Worm (Caenorhabditis elegans) whole organism, L4 larva: ENCODE results near the gene K10H10.9.

Source experiments
- F10B5.3 ChIP-seq: sonication (generic microtip); optimal IDR thresholded peaks from 2 replicates; lab custom pipeline; 2016; ENCODE audit warnings: mild to moderate bottlenecking, missing genetic modification characterization, missing compliant biosample characterization
- F26F4.8 ChIP-seq: fragments of 200-800 bp; sonication (Bioruptor generic); conservative IDR thresholded peaks from 2 replicates; pipeline ENCODE4 v1.3.6; 2022; ENCODE audit warnings: missing genetic modification characterization, missing compliant biosample characterization
- F44E2.7 ChIP-seq: fragments of 200-800 bp; sonication (Bioruptor generic); IDR thresholded peaks from 2 replicates; pipeline ENCODE4 v2.1.2; 2022; ENCODE audit warnings: missing genetic modification characterization, missing compliant biosample characterization
- F49E8.2 ChIP-seq: sonication (generic microtip); optimal IDR thresholded peaks from 2 replicates; lab custom pipeline; 2016; ENCODE audit warnings: missing compliant biosample characterization, mild to moderate bottlenecking, missing genetic modification characterization, borderline replicate concordance
- T20F7.1 ChIP-seq: fragments of 200-800 bp; sonication (Bioruptor generic); optimal IDR thresholded peaks from 2 replicates; lab custom pipeline; 2018; ENCODE audit warnings: mild to moderate bottlenecking, missing genetic modification characterization, missing compliant biosample characterization
- Y105C5A.15 ChIP-seq: fragments of 200-800 bp; sonication (Bioruptor generic); IDR thresholded peaks from 2 replicates; pipeline ENCODE4 v1.3.6; 2022; ENCODE audit warnings: missing genetic modification characterization, missing compliant biosample characterization
- Y48G9A.11 ChIP-seq: fragments of 200-800 bp; sonication (Bioruptor generic); IDR thresholded peaks from 2 replicates; pipeline ENCODE4 v1.3.6; 2022; ENCODE audit warnings: missing genetic modification reagents, missing genetic modification characterization, missing compliant biosample characterization
- Y75B8A.6 ChIP-seq: fragments of 200-800 bp; sonication (Bioruptor generic); IDR thresholded peaks from 2 replicates; pipeline ENCODE4 v1.3.6; 2022; ENCODE audit warnings: missing genetic modification reagents, missing genetic modification characterization, missing compliant biosample characterization
- ZK337.2 ChIP-seq: fragments of 200-800 bp; sonication (Bioruptor generic); IDR thresholded peaks from 2 replicates; pipeline ENCODE4 v1.3.6; 2022; ENCODE audit warnings: missing genetic modification reagents, missing genetic modification characterization, missing compliant biosample characterization
- aha-1 ChIP-seq: fragments of 150-350 bp; peaks from one replicate; lab custom pipeline; 2014; ENCODE audit warnings: missing biosample characterization, missing genetic modification characterization
- ama-1 ChIP-seq: fragments of 150-350 bp; optimal IDR thresholded peaks from 2 replicates; lab custom pipeline; 2014; ENCODE audit warnings: inconsistent platforms, mixed read lengths
- arid-1 ChIP-seq: fragments of 200-800 bp; sonication (Bioruptor generic); conservative IDR thresholded peaks from 2 replicates; pipeline ENCODE4 v1.3.6; 2022; ENCODE audit warnings: missing genetic modification reagents, missing genetic modification characterization, missing compliant biosample characterization
- ceh-44 ChIP-seq: fragments of 200-800 bp; sonication (Bioruptor generic); IDR thresholded peaks from 2 replicates; pipeline ENCODE4 v1.3.6; 2022; ENCODE audit warnings: missing genetic modification reagents, missing genetic modification characterization, missing compliant biosample characterization
- ceh-82 ChIP-seq: sonication (generic microtip); optimal IDR thresholded peaks from 2 replicates; lab custom pipeline; 2017; ENCODE audit warnings: missing biosample characterization, missing genetic modification characterization
- cey-2 ChIP-seq: sonication (generic microtip); optimal IDR thresholded peaks from 3 replicates; lab custom pipeline; 2017; ENCODE audit warnings: missing genetic modification characterization, mild to moderate bottlenecking, missing compliant biosample characterization, antibody characterized with exemption, borderline replicate concordance; ENCODE audit not compliant: insufficient read depth
- daf-12 ChIP-seq: fragments of 150-350 bp; optimal IDR thresholded peaks from 2 replicates; lab custom pipeline; 2014; ENCODE audit warnings: missing biosample characterization, missing genetic modification reagents, missing genetic modification characterization
- daf-19 ChIP-seq: fragments of 200-800 bp; sonication (Bioruptor generic); conservative IDR thresholded peaks from 2 replicates; pipeline ENCODE4 v1.3.6; 2022; ENCODE audit warnings: missing genetic modification characterization, missing compliant biosample characterization
- dmd-8 ChIP-seq: fragments of 200-800 bp; sonication (Bioruptor generic); IDR thresholded peaks from 2 replicates; pipeline ENCODE4 v1.3.6; 2022; ENCODE audit warnings: missing genetic modification characterization, missing compliant biosample characterization
- dpl-1 ChIP-seq: fragments of 150-350 bp; optimal IDR thresholded peaks from 2 replicates; lab custom pipeline; 2014; ENCODE audit warnings: missing biosample characterization, missing genetic modification reagents, missing genetic modification characterization
- duxl-1 ChIP-seq: sonication (generic microtip); optimal IDR thresholded peaks from 2 replicates; lab custom pipeline; 2016; ENCODE audit warnings: mild to moderate bottlenecking, missing genetic modification characterization, moderate library complexity, missing compliant biosample characterization; ENCODE audit not compliant: poor library complexity
- egl-43 ChIP-seq: fragments of 200-800 bp; sonication (Bioruptor generic); IDR thresholded peaks from 2 replicates; pipeline ENCODE4 v1.3.6; 2022; ENCODE audit warnings: missing genetic modification reagents, missing genetic modification characterization, missing compliant biosample characterization
- fkh-10 ChIP-seq: fragments of 150-350 bp; optimal IDR thresholded peaks from 2 replicates; lab custom pipeline; 2014; ENCODE audit warnings: missing biosample characterization, missing genetic modification reagents, missing genetic modification characterization
- fos-1 ChIP-seq: fragments of 150-350 bp; optimal IDR thresholded peaks from 2 replicates; lab custom pipeline; 2014; ENCODE audit warnings: missing biosample characterization, missing genetic modification characterization
- gei-8 ChIP-seq: fragments of 200-800 bp; sonication (Bioruptor generic); optimal IDR thresholded peaks from 2 replicates; lab custom pipeline; 2018; ENCODE audit warnings: mild to moderate bottlenecking, missing genetic modification characterization, missing compliant biosample characterization
- hlh-30 ChIP-seq: sonication (generic microtip); optimal IDR thresholded peaks from 2 replicates; lab custom pipeline; 2017; ENCODE audit warnings: antibody characterized with exemption, mild to moderate bottlenecking, missing genetic modification characterization, missing compliant biosample characterization; ENCODE audit not compliant: insufficient read depth
- hmg-1.1 ChIP-seq: fragments of 200-800 bp; sonication (Bioruptor generic); IDR thresholded peaks from 2 replicates; pipeline ENCODE4 v1.3.6; 2022; ENCODE audit warnings: missing genetic modification reagents, missing genetic modification characterization, missing compliant biosample characterization
- jun-1 ChIP-seq: fragments of 150-350 bp; optimal IDR thresholded peaks from 2 replicates; lab custom pipeline; 2014; ENCODE audit warnings: missing biosample characterization, missing genetic modification reagents, missing genetic modification characterization
- lim-7 ChIP-seq: fragments of 200-800 bp; sonication (Bioruptor generic); IDR thresholded peaks from 2 replicates; pipeline ENCODE4 v1.3.6; 2022; ENCODE audit warnings: missing genetic modification characterization, missing compliant biosample characterization
- lin-15B ChIP-seq: fragments of 150-350 bp; sonication (generic microtip); optimal IDR thresholded peaks from 3 replicates; lab custom pipeline; 2014; ENCODE audit warnings: missing biosample characterization, missing genetic modification characterization
- lin-39 ChIP-seq: fragments of 150-350 bp; optimal IDR thresholded peaks from 2 replicates; lab custom pipeline; 2014; ENCODE audit warnings: missing biosample characterization, missing genetic modification reagents, missing genetic modification characterization
- lir-3 ChIP-seq: sonication (generic microtip); optimal IDR thresholded peaks from 2 replicates; lab custom pipeline; 2016; ENCODE audit warnings: mild to moderate bottlenecking, missing genetic modification characterization, missing compliant biosample characterization
- mxl-2 ChIP-seq: fragments of 200-800 bp; sonication (Bioruptor generic); conservative IDR thresholded peaks from 2 replicates; pipeline ENCODE4 v1.3.6; 2022; ENCODE audit warnings: missing genetic modification reagents, missing genetic modification characterization, missing compliant biosample characterization
- mxl-3 ChIP-seq: fragments of 200-800 bp; sonication (Bioruptor generic); optimal IDR thresholded peaks from 2 replicates; lab custom pipeline; 2018; ENCODE audit warnings: mild to moderate bottlenecking, missing genetic modification characterization, missing compliant biosample characterization
- nhr-10 ChIP-seq: fragments of 150-350 bp; optimal IDR thresholded peaks from 2 replicates; lab custom pipeline; 2014; ENCODE audit warnings: missing biosample characterization, missing genetic modification characterization
- nhr-237 ChIP-seq: sonication (generic microtip); optimal IDR thresholded peaks from 2 replicates; lab custom pipeline; 2017; ENCODE audit warnings: missing biosample characterization, missing genetic modification characterization
- nhr-25 ChIP-seq: sonication (generic microtip); optimal IDR thresholded peaks from 2 replicates; lab custom pipeline; 2017; ENCODE audit warnings: missing genetic modification characterization, mild to moderate bottlenecking, missing compliant biosample characterization, antibody characterized with exemption, moderate library complexity, borderline replicate concordance; ENCODE audit not compliant: insufficient read depth
- nhr-28 ChIP-seq: fragments of 150-350 bp; optimal IDR thresholded peaks from 2 replicates; lab custom pipeline; 2014; ENCODE audit warnings: missing biosample characterization, missing genetic modification characterization
- nhr-6 ChIP-seq: fragments of 150-350 bp; optimal IDR thresholded peaks from 2 replicates; lab custom pipeline; 2014; ENCODE audit warnings: missing biosample characterization, missing genetic modification characterization
- nhr-76 ChIP-seq: fragments of 150-350 bp; optimal IDR thresholded peaks from 2 replicates; lab custom pipeline; 2014; ENCODE audit warnings: missing biosample characterization, missing genetic modification characterization
- php-3 ChIP-seq: fragments of 200-800 bp; sonication (Bioruptor generic); IDR thresholded peaks from 2 replicates; pipeline ENCODE4 v1.3.6; 2022; ENCODE audit warnings: missing genetic modification reagents, missing genetic modification characterization, missing compliant biosample characterization
- pqm-1 ChIP-seq: sonication (generic microtip); optimal IDR thresholded peaks from 2 replicates; lab custom pipeline; 2017; ENCODE audit warnings: missing biosample characterization, missing genetic modification characterization
- rbr-2 ChIP-seq: sonication (generic microtip); optimal IDR thresholded peaks from 2 replicates; lab custom pipeline; 2016; ENCODE audit warnings: missing genotype, missing genetic modification characterization, missing compliant biosample characterization
- set-16 ChIP-seq: fragments of 200-800 bp; sonication (Bioruptor generic); IDR thresholded peaks from 2 replicates; pipeline ENCODE4 v1.3.6; 2022; ENCODE audit warnings: missing genetic modification reagents, missing genetic modification characterization, missing compliant biosample characterization
- snpc-4 ChIP-seq: fragments of 150-350 bp; optimal IDR thresholded peaks from 2 replicates; lab custom pipeline; 2014; ENCODE audit warnings: missing biosample characterization, missing genetic modification characterization
- spr-3 ChIP-seq: fragments of 200-800 bp; sonication (Bioruptor generic); optimal IDR thresholded peaks from 2 replicates; lab custom pipeline; 2018; ENCODE audit warnings: mild to moderate bottlenecking, missing genetic modification characterization, missing compliant biosample characterization
- unc-130 ChIP-seq: sonication (generic microtip); optimal IDR thresholded peaks from 2 replicates; lab custom pipeline; 2016; ENCODE audit warnings: missing genetic modification reagents, missing genetic modification characterization, missing compliant biosample characterization
- unc-39 ChIP-seq: sonication (generic microtip); optimal IDR thresholded peaks from 2 replicates; lab custom pipeline; 2017; ENCODE audit warnings: missing biosample characterization, missing genetic modification characterization
- zag-1 ChIP-seq: fragments of 150-350 bp; optimal IDR thresholded peaks from 2 replicates; lab custom pipeline; 2014; ENCODE audit warnings: missing biosample characterization, missing genetic modification characterization
- zfp-3 ChIP-seq: fragments of 200-800 bp; sonication (Bioruptor generic); conservative IDR thresholded peaks from 2 replicates; pipeline ENCODE4 v1.3.6; 2022; ENCODE audit warnings: missing genetic modification reagents, missing genetic modification characterization, missing compliant biosample characterization
- zip-2 ChIP-seq: fragments of 150-350 bp; optimal IDR thresholded peaks from 2 replicates; lab custom pipeline; 2014; ENCODE audit warnings: missing biosample characterization, missing genetic modification characterization
- ztf-11 ChIP-seq: fragments of 150-350 bp; optimal IDR thresholded peaks from 2 replicates; lab custom pipeline; 2014; ENCODE audit warnings: missing biosample characterization, missing genetic modification characterization
- ztf-7 ChIP-seq: fragments of 150-350 bp; optimal IDR thresholded peaks from 2 replicates; lab custom pipeline; 2014; ENCODE audit warnings: missing biosample characterization, missing genetic modification characterization

K10H10.9 gene

ce11 chrII:14496809-14497208 lies 18.1 kb downstream of the K10H10.9 start (continued):
- TF ChIP-seq cey-2 (tag; lab: Kevin White, UChicago) (peak; percentile 26), fos-1 (tag; lab: Kevin White, UChicago) (no peak), F44E2.7 (GFP tag; lab: Robert Waterston, UW) (peak; percentile 92), duxl-1 (tag; lab: Kevin White, UChicago) (peak; percentile 86), jun-1 (tag; lab: Kevin White, UChicago) (no peak), lin-15B (tag; lab: Kevin White, UChicago) (no peak), nhr-6 (tag; lab: Kevin White, UChicago) (peak; percentile 75), hlh-30 (tag; lab: Kevin White, UChicago) (peak; percentile 81), nhr-76 (tag; lab: Kevin White, UChicago) (no peak), F49E8.2 (tag; lab: Kevin White, UChicago) (peak; percentile 78), daf-12 (tag; lab: Kevin White, UChicago) (no peak), unc-39 (tag; lab: Kevin White, UChicago) (no peak), Y105C5A.15 (GFP tag; lab: Robert Waterston, UW) (peak; percentile 86), php-3 (GFP tag; lab: Robert Waterston, UW) (peak; percentile 71), ama-1 (lab: Kevin White, UChicago) (no peak), ceh-82 (tag; lab: Kevin White, UChicago) (no peak), Y75B8A.6 (GFP tag; lab: Robert Waterston, UW) (peak; percentile 44; the same call in 1 of the 2 replicates), ztf-11 (no peak), nhr-28 (peak; percentile 91), mxl-3 (GFP tag; lab: Kevin White, UChicago) (peak; percentile 83), pqm-1 (tag; lab: Kevin White, UChicago) (peak; percentile 32), zip-2 (tag; lab: Kevin White, UChicago) (peak; percentile 41), dpl-1 (peak; percentile 68), arid-1 (GFP tag; lab: Robert Waterston, UW) (peak; percentile 87), mxl-2 (GFP tag; lab: Robert Waterston, UW) (peak; percentile 60), ceh-44 (GFP tag; lab: Robert Waterston, UW) (peak; percentile 90), lim-7 (GFP tag; lab: Robert Waterston, UW) (peak; percentile 97), lin-39 (no peak), gei-8 (GFP tag; lab: Kevin White, UChicago) (peak; percentile 89), aha-1 (tag; lab: Kevin White, UChicago) (peak; percentile 99), fkh-10 (GFP tag; lab: Kevin White, UChicago) (no peak), dmd-8 (peak; percentile 98), F10B5.3 (tag; lab: Kevin White, UChicago) (peak; percentile 57), egl-43 (GFP tag; lab: Robert Waterston, UW) (peak; percentile 97), set-16 (GFP tag; lab: Robert Waterston, UW) (peak; percentile 24; the same call in 1 of the 2 replicates), Y48G9A.11 (GFP tag; lab: Robert Waterston, UW) (peak; percentile 81), daf-19 (GFP tag; lab: Robert Waterston, UW) (peak; percentile 95), zfp-3 (GFP tag; lab: Robert Waterston, UW) (peak; percentile 86), spr-3 (peak; percentile 83), F26F4.8 (GFP tag; lab: Robert Waterston, UW) (peak; percentile 94), nhr-25 (peak; percentile 80), T20F7.1 (GFP tag; lab: Kevin White, UChicago) (peak; percentile 74), nhr-237 (tag; lab: Kevin White, UChicago) (no peak), ZK337.2 (GFP tag; lab: Robert Waterston, UW) (peak; percentile 75), unc-130 (GFP tag; lab: Kevin White, UChicago) (peak; percentile 92), hmg-1.1 (GFP tag; lab: Robert Waterston, UW) (peak; percentile 86), nhr-10 (tag; lab: Kevin White, UChicago) (peak; percentile 63), snpc-4 (tag; lab: Kevin White, UChicago) (peak; percentile 66), zag-1 (tag; lab: Kevin White, UChicago) (no peak), rbr-2 (tag; lab: Kevin White, UChicago) (peak; percentile 77), lir-3 (tag; lab: Kevin White, UChicago) (peak; percentile 88), ztf-7 (tag; lab: Kevin White, UChicago) (peak; percentile 61)
